Worm (Caenorhabditis elegans) whole organism, L1 larva: ENCODE measurements around the gene srh-295.
"Not testable (repeated sequence)": the region's sequence is repeated elsewhere in the genome, so short reads cannot be mapped to it uniquely, and the experiment has no call there.

Experiments
- C16A3.4 ChIP-seq: fragments of 150-350 bp; optimal IDR thresholded peaks from 2 replicates; lab custom pipeline; 2014; ENCODE audit warnings: missing biosample characterization, missing genetic modification characterization
- alr-1 ChIP-seq: fragments of 200-800 bp; sonication (Bioruptor generic); optimal IDR thresholded peaks from 2 replicates; lab custom pipeline; 2018; ENCODE audit warnings: borderline replicate concordance, mild to moderate bottlenecking, missing genetic modification characterization, missing compliant biosample characterization
- ceh-90 ChIP-seq: sonication (generic microtip); optimal IDR thresholded peaks from 2 replicates; lab custom pipeline; 2016; ENCODE audit warnings: missing genetic modification characterization, missing compliant biosample characterization
- ces-1 ChIP-seq: fragments of 150-350 bp; optimal IDR thresholded peaks from 2 replicates; lab custom pipeline; 2014; ENCODE audit warnings: missing biosample characterization, missing genetic modification reagents, missing genetic modification characterization
- dsc-1 ChIP-seq: sonication (generic microtip); optimal IDR thresholded peaks from 2 replicates; lab custom pipeline; 2016; ENCODE audit warnings: mild to moderate bottlenecking, missing genetic modification characterization, missing compliant biosample characterization
- efl-1 ChIP-seq, 4 experiments: fragments of 150-350 bp; optimal IDR thresholded peaks in 3 of 4; peaks in 1 of 4; 1 replicate in 1 of 4; 2 replicates in 3 of 4; lab custom pipeline; 2014; ENCODE audit warnings: missing biosample characterization in 2 of 4, missing genetic modification characterization in 2 of 4, missing genetic modification reagents in 2 of 4
- efl-3 ChIP-seq: fragments of 200-800 bp; sonication (Bioruptor generic); optimal IDR thresholded peaks from 2 replicates; lab custom pipeline; 2018; ENCODE audit warnings: mild to moderate bottlenecking, missing genetic modification characterization, missing compliant biosample characterization
- egl-13 ChIP-seq: sonication (generic microtip); optimal IDR thresholded peaks from 2 replicates; lab custom pipeline; 2016; ENCODE audit warnings: missing genotype, missing genetic modification reagents, missing genetic modification characterization, missing compliant biosample characterization
- elt-2 ChIP-seq: sonication (generic microtip); optimal IDR thresholded peaks from 2 replicates; lab custom pipeline; 2016; ENCODE audit warnings: missing genetic modification characterization, mild to moderate bottlenecking, inconsistent platforms, missing compliant biosample characterization, missing genetic modification reagents
- elt-3 ChIP-seq, 6 experiments: fragments of 150-350 bp in 1 of 6; sonication (generic microtip); optimal IDR thresholded peaks; 2 replicates each; lab custom pipeline; 2017 to 2018; ENCODE audit warnings: missing biosample characterization in 6 of 6, missing genetic modification characterization in 6 of 6, inconsistent platforms in 1 of 6
- ets-5 ChIP-seq: fragments of 200-800 bp; sonication (Bioruptor generic); IDR thresholded peaks from 2 replicates; pipeline ENCODE4 v1.3.6; 2022; ENCODE audit warnings: missing genetic modification characterization, missing compliant biosample characterization
- fkh-8 ChIP-seq: sonication (generic microtip); optimal IDR thresholded peaks from 2 replicates; lab custom pipeline; 2016; ENCODE audit warnings: mild to moderate bottlenecking, missing genetic modification characterization, missing compliant biosample characterization
- fos-1 ChIP-seq: fragments of 150-350 bp; optimal IDR thresholded peaks from 2 replicates; lab custom pipeline; 2014; ENCODE audit warnings: missing biosample characterization, missing genetic modification characterization
- hlh-17 ChIP-seq: fragments of 200-800 bp; sonication (Bioruptor generic); optimal IDR thresholded peaks from 2 replicates; lab custom pipeline; 2018; ENCODE audit warnings: missing genetic modification characterization, mild to moderate bottlenecking, missing compliant biosample characterization, moderate library complexity, borderline replicate concordance
- hlh-4 ChIP-seq: sonication (generic microtip); optimal IDR thresholded peaks from 2 replicates; lab custom pipeline; 2016; ENCODE audit warnings: mild to moderate bottlenecking, missing genetic modification characterization, missing compliant biosample characterization
- lin-13 ChIP-seq: fragments of 150-350 bp; optimal IDR thresholded peaks from 2 replicates; lab custom pipeline; 2014; ENCODE audit warnings: missing biosample characterization, missing genetic modification reagents, missing genetic modification characterization
- lin-15B ChIP-seq: fragments of 150-350 bp; sonication (generic microtip); optimal IDR thresholded peaks from 3 replicates; lab custom pipeline; 2014; ENCODE audit warnings: missing biosample characterization, missing genetic modification characterization
- lin-35 ChIP-seq, 2 experiments: fragments of 150-350 bp; optimal IDR thresholded peaks; 2 replicates each; lab custom pipeline; 2014; ENCODE audit warnings: missing biosample characterization in 2 of 2, missing genetic modification characterization in 2 of 2, missing genetic modification reagents in 2 of 2
- lin-39 ChIP-seq: fragments of 150-350 bp; optimal IDR thresholded peaks from 2 replicates; lab custom pipeline; 2014; ENCODE audit warnings: missing biosample characterization, missing genetic modification reagents, missing genetic modification characterization
- lir-3 ChIP-seq: sonication (generic microtip); optimal IDR thresholded peaks from 2 replicates; lab custom pipeline; 2016; ENCODE audit warnings: mild to moderate bottlenecking, missing genetic modification characterization, moderate library complexity, missing compliant biosample characterization; ENCODE audit not compliant: poor library complexity
- mab-9 ChIP-seq: fragments of 200-800 bp; sonication (Bioruptor generic); IDR thresholded peaks from 2 replicates; pipeline ENCODE4 v1.3.6; 2022; ENCODE audit warnings: missing genetic modification reagents, missing genetic modification characterization, missing compliant biosample characterization
- mdl-1 ChIP-seq, 2 experiments: fragments of 150-350 bp; optimal IDR thresholded peaks; 2 replicates each; lab custom pipeline; 2014 to 2017; ENCODE audit warnings: missing biosample characterization in 2 of 2, missing genetic modification characterization in 2 of 2, inconsistent platforms in 1 of 2
- mef-2 ChIP-seq: fragments of 150-350 bp; optimal IDR thresholded peaks from 2 replicates; lab custom pipeline; 2014; ENCODE audit warnings: missing biosample characterization, missing genetic modification characterization
- nhr-11 ChIP-seq: fragments of 150-350 bp; optimal IDR thresholded peaks from 2 replicates; lab custom pipeline; 2014; ENCODE audit warnings: missing biosample characterization, missing genetic modification characterization
- nhr-12 ChIP-seq: sonication (generic microtip); optimal IDR thresholded peaks from 2 replicates; lab custom pipeline; 2017; ENCODE audit warnings: missing biosample characterization, missing genetic modification characterization
- nhr-19 ChIP-seq: fragments of 200-800 bp; sonication (Bioruptor generic); conservative IDR thresholded peaks from 2 replicates; pipeline ENCODE4 v1.3.6; 2022; ENCODE audit warnings: missing genetic modification characterization, missing compliant biosample characterization
- nhr-20 ChIP-seq: sonication (generic microtip); optimal IDR thresholded peaks from 2 replicates; lab custom pipeline; 2016; ENCODE audit warnings: mild to moderate bottlenecking, missing genetic modification characterization, missing compliant biosample characterization
- nhr-237 ChIP-seq: fragments of 150-350 bp; optimal IDR thresholded peaks from 2 replicates; lab custom pipeline; 2014; ENCODE audit warnings: missing biosample characterization, missing genetic modification characterization
- nhr-28 ChIP-seq: fragments of 150-350 bp; optimal IDR thresholded peaks from 2 replicates; lab custom pipeline; 2014; ENCODE audit warnings: missing biosample characterization, missing genetic modification characterization
- nhr-47 ChIP-seq: sonication (generic microtip); optimal IDR thresholded peaks from 2 replicates; lab custom pipeline; 2016; ENCODE audit warnings: mild to moderate bottlenecking, missing genetic modification characterization, moderate library complexity, missing compliant biosample characterization
- nhr-77 ChIP-seq: fragments of 150-350 bp; optimal IDR thresholded peaks from 2 replicates; lab custom pipeline; 2014; ENCODE audit warnings: missing biosample characterization, missing genetic modification characterization
- nhr-84 ChIP-seq: sonication (generic microtip); optimal IDR thresholded peaks from 2 replicates; lab custom pipeline; 2017; ENCODE audit warnings: missing biosample characterization, missing genetic modification characterization
- pax-3 ChIP-seq: fragments of 200-800 bp; sonication (Bioruptor generic); optimal IDR thresholded peaks from 2 replicates; lab custom pipeline; 2018; ENCODE audit warnings: mild to moderate bottlenecking, missing genetic modification characterization, moderate library complexity, missing compliant biosample characterization
- pqm-1 ChIP-seq: sonication (generic microtip); optimal IDR thresholded peaks from 3 replicates; lab custom pipeline; 2017; ENCODE audit warnings: missing biosample characterization, missing genetic modification characterization
- rnt-1 ChIP-seq: sonication (generic microtip); optimal IDR thresholded peaks from 2 replicates; lab custom pipeline; 2016; ENCODE audit warnings: mild to moderate bottlenecking, missing genetic modification characterization, moderate library complexity, missing compliant biosample characterization
- skn-1 ChIP-seq: fragments of 150-350 bp; optimal IDR thresholded peaks from 2 replicates; lab custom pipeline; 2014; ENCODE audit warnings: missing biosample characterization, missing genetic modification characterization
- sptf-1 ChIP-seq: fragments of 150-350 bp; optimal IDR thresholded peaks from 2 replicates; lab custom pipeline; 2014; ENCODE audit warnings: missing biosample characterization, missing genetic modification characterization
- sup-37 ChIP-seq: fragments of 200-800 bp; sonication (Bioruptor generic); optimal IDR thresholded peaks from 2 replicates; lab custom pipeline; 2018; ENCODE audit warnings: mild to moderate bottlenecking, missing genetic modification characterization, missing compliant biosample characterization
- tbx-2 ChIP-seq: sonication (generic microtip); optimal IDR thresholded peaks from 2 replicates; lab custom pipeline; 2016; ENCODE audit warnings: missing genetic modification characterization, missing compliant biosample characterization
- unc-30 ChIP-seq: sonication (generic microtip); optimal IDR thresholded peaks from 2 replicates; lab custom pipeline; 2017; ENCODE audit warnings: missing biosample characterization, missing genetic modification characterization
- unc-86 ChIP-seq: sonication (generic microtip); optimal IDR thresholded peaks from 2 replicates; lab custom pipeline; 2016; ENCODE audit warnings: missing genetic modification characterization, missing compliant biosample characterization
- zag-1 ChIP-seq: fragments of 150-350 bp; optimal IDR thresholded peaks from 2 replicates; lab custom pipeline; 2014; ENCODE audit warnings: missing biosample characterization, missing genetic modification characterization
- ztf-4 ChIP-seq: fragments of 150-350 bp; optimal IDR thresholded peaks from 2 replicates; lab custom pipeline; 2014; ENCODE audit warnings: missing biosample characterization, missing genetic modification characterization

srh-295 gene

ce11 chrV:15352376-15352775 is 22.0 kb downstream of the srh-295 start, which contains the start of gene srx-58:
Gene srx-58, plus strand, starts transcription at chrV:15352676.
- TF ChIP-seq efl-3 (GFP tag; lab: Kevin White, UChicago): no peak
- TF ChIP-seq tbx-2: no peak
- no peak for TF ChIP-seq ztf-4 (tag; lab: Kevin White, UChicago)
- no peak for TF ChIP-seq fos-1 (tag; lab: Kevin White, UChicago)
- no peak for TF ChIP-seq rnt-1 (tag; lab: Kevin White, UChicago)
- TF ChIP-seq lin-15B (tag; lab: Kevin White, UChicago): no peak
- no peak for TF ChIP-seq nhr-237 (tag; lab: Kevin White, UChicago)
- TF ChIP-seq sup-37 (GFP tag; lab: Kevin White, UChicago): no peak
- no peak for TF ChIP-seq pax-3 (tag; lab: Kevin White, UChicago)
- TF ChIP-seq nhr-11: no peak
- no peak for TF ChIP-seq hlh-17

ce11 chrV:15354648-15355047 is 24.2 kb downstream of the srh-295 start, which contains the start of gene C29F3.7:
Gene C29F3.7, plus strand, starts transcription at chrV:15354901.
- TF ChIP-seq pqm-1 (peak; percentile 55), sptf-1 (tag; lab: Kevin White, UChicago) (no peak), pax-3 (tag; lab: Kevin White, UChicago) (peak; percentile 67), hlh-17 (no peak), mef-2 (tag; lab: Kevin White, UChicago) (no peak), nhr-20 (tag; lab: Kevin White, UChicago) (peak; percentile 63), lin-35 (GFP tag; optimal IDR thresholded peaks at IDR 0.05; lab: Kevin White, UChicago) (peak in 1 of 2 experiments; percentile 42), ces-1 (no peak), lin-39 (tag; lab: Kevin White, UChicago) (no peak), ets-5 (GFP tag; lab: Robert Waterston, UW) (no peak), nhr-19 (no peak), elt-2 (tag; lab: Kevin White, UChicago) (peak; percentile 98), lin-15B (tag; lab: Kevin White, UChicago) (no peak), unc-30 (no peak), efl-1 (optimal IDR thresholded peaks at IDR 0.05; lab: Kevin White, UChicago) (no peak), efl-1 (GFP tag; optimal IDR thresholded peaks at IDR 0.05 in 1 of 2; lab: Kevin White, UChicago) (peak in 1 of 2 experiments; percentile 44)

ce11 chrV:15361412-15361811 is 31.0 kb downstream of the srh-295 start, which contains the start of gene ech-1.1:
Gene ech-1.1, minus strand, starts transcription at chrV:15361512.
- not testable (repeated sequence) for TF ChIP-seq nhr-77; ceh-90; zag-1 (tag; lab: Kevin White, UChicago)
- TF ChIP-seq, all 84 proteins: peak for 0; not testable (repeated sequence) for 84

- TF ChIP-seq mab-9 (GFP tag; lab: Robert Waterston, UW) (no peak), egl-13 (no peak), unc-86 (tag; lab: Kevin White, UChicago) (no peak)
- TF ChIP-seq, all 84 proteins: peak for 0
Observed at ce11 chrV:15367770-15368169, 37.4 kb downstream of the srh-295 start.

- no peak for TF ChIP-seq lin-13
- no peak for TF ChIP-seq nhr-28 (tag; lab: Kevin White, UChicago)
- no peak for TF ChIP-seq alr-1 (tag; lab: Kevin White, UChicago)
- TF ChIP-seq nhr-47 (tag; lab: Kevin White, UChicago): no peak
- TF ChIP-seq hlh-4: no peak
- no peak for TF ChIP-seq efl-1 (optimal IDR thresholded peaks at IDR 0.05; lab: Kevin White, UChicago)
- no peak for TF ChIP-seq efl-1 (GFP tag; optimal IDR thresholded peaks at IDR 0.05 in 1 of 2; lab: Kevin White, UChicago)
- no peak for TF ChIP-seq mdl-1 (tag; optimal IDR thresholded peaks at IDR 0.05; lab: Kevin White, UChicago)
- no peak for TF ChIP-seq sptf-1 (tag; lab: Kevin White, UChicago)
- no peak for TF ChIP-seq C16A3.4 (tag; lab: Kevin White, UChicago)
- no peak for TF ChIP-seq elt-3 (tag; optimal IDR thresholded peaks at IDR 0.05; lab: Kevin White, UChicago)
- no peak for TF ChIP-seq nhr-12 (tag; lab: Kevin White, UChicago)
- no peak for TF ChIP-seq nhr-19
- TF ChIP-seq efl-3 (GFP tag; lab: Kevin White, UChicago): no peak
- no peak for TF ChIP-seq skn-1 (tag; lab: Kevin White, UChicago)
- no peak for TF ChIP-seq dsc-1 (tag; lab: Kevin White, UChicago)
- no peak for TF ChIP-seq nhr-84 (tag; lab: Kevin White, UChicago)
- TF ChIP-seq lin-39 (tag; lab: Kevin White, UChicago): no peak
- TF ChIP-seq lir-3 (tag; lab: Kevin White, UChicago): no peak
- no peak for TF ChIP-seq fkh-8
Observed at ce11 chrV:15369707-15370106, 39.3 kb downstream of the srh-295 start, which contains the start of gene nhr-269. Gene nhr-269, minus strand, starts transcription at chrV:15369807.
